Worm (Caenorhabditis elegans) whole organism, L4 larva: ENCODE measurements around the gene F01G10.9.

ENCODE experiments used
- aly-2 ChIP-seq: sonication (generic microtip); optimal IDR thresholded peaks from 2 replicates; lab custom pipeline; 2018; ENCODE audit warnings: missing biosample characterization, missing genetic modification characterization
- ceh-62 ChIP-seq: sonication (generic microtip); optimal IDR thresholded peaks from 2 replicates; lab custom pipeline; 2017; ENCODE audit warnings: missing biosample characterization, missing genetic modification characterization
- ceh-82 ChIP-seq: sonication (generic microtip); optimal IDR thresholded peaks from 2 replicates; lab custom pipeline; 2017; ENCODE audit warnings: missing biosample characterization, missing genetic modification characterization
- hif-1 ChIP-seq, 2 experiments: sonication (generic microtip); optimal IDR thresholded peaks; 2 replicates each; lab custom pipeline; 2016 to 2017; ENCODE audit warnings: missing compliant biosample characterization in 2 of 2, missing genetic modification characterization in 2 of 2, missing genetic modification reagents in 2 of 2, missing genotype in 2 of 2, mild to moderate bottlenecking in 1 of 2
- lsy-2 ChIP-seq, 2 experiments: fragments of 150-350 bp in 1 of 2; sonication (generic microtip) in 1 of 2; optimal IDR thresholded peaks; 2 replicates each; lab custom pipeline; 2014 to 2017; ENCODE audit warnings: missing biosample characterization in 2 of 2, missing genetic modification characterization in 2 of 2
- nhr-11 ChIP-seq: fragments of 150-350 bp; optimal IDR thresholded peaks from 2 replicates; lab custom pipeline; 2014; ENCODE audit warnings: missing biosample characterization, missing genetic modification characterization
- nhr-76 ChIP-seq: fragments of 150-350 bp; optimal IDR thresholded peaks from 2 replicates; lab custom pipeline; 2014; ENCODE audit warnings: missing biosample characterization, missing genetic modification characterization
- skn-1 ChIP-seq: fragments of 150-350 bp; optimal IDR thresholded peaks from 2 replicates; lab custom pipeline; 2014; ENCODE audit warnings: missing biosample characterization, missing genetic modification characterization
- unc-130 ChIP-seq: sonication (generic microtip); optimal IDR thresholded peaks from 2 replicates; lab custom pipeline; 2016; ENCODE audit warnings: missing genetic modification reagents, missing genetic modification characterization, missing compliant biosample characterization
- unc-39 ChIP-seq: sonication (generic microtip); optimal IDR thresholded peaks from 2 replicates; lab custom pipeline; 2017; ENCODE audit warnings: missing biosample characterization, missing genetic modification characterization
- zag-1 ChIP-seq: fragments of 150-350 bp; optimal IDR thresholded peaks from 2 replicates; lab custom pipeline; 2014; ENCODE audit warnings: missing biosample characterization, missing genetic modification characterization
- zfp-3 ChIP-seq: fragments of 200-800 bp; sonication (Bioruptor generic); conservative IDR thresholded peaks from 2 replicates; pipeline ENCODE4 v1.3.6; 2022; ENCODE audit warnings: missing genetic modification reagents, missing genetic modification characterization, missing compliant biosample characterization
- ztf-11 ChIP-seq: fragments of 150-350 bp; optimal IDR thresholded peaks from 2 replicates; lab custom pipeline; 2014; ENCODE audit warnings: missing biosample characterization, missing genetic modification characterization

DNA sequence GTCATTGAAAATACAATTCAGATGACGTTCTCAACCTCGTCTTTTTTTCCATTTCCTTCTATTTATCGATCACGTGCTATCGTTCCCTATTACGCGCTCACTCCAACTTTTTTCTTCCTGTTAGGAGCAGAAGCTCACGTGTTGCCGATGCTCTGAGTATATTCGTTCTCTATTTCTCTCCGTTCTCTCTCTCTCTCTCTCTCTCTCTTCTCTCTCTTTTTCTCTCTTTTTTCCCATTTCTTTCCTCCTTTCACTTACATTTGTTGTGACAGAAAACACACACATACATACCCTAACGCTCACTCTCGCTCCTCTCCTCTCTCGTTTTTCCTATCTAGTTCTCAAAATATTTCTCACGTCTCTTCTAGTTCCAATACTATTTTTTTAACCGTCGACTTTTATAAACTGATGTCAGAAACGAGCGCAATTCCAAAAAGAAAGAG is 7.1 kb downstream of the F01G10.9 start:
- peak; percentile 96 for TF ChIP-seq nhr-11
- peak; percentile 33 to 83 for TF ChIP-seq hif-1 (tag; optimal IDR thresholded peaks at IDR 0.05; lab: Kevin White, UChicago)
- TF ChIP-seq aly-2 (tag; lab: Kevin White, UChicago) = no peak
- no peak for TF ChIP-seq unc-130 (GFP tag; lab: Kevin White, UChicago)
- peak; percentile 36 for TF ChIP-seq zag-1 (tag; lab: Kevin White, UChicago)
- TF ChIP-seq nhr-76 (tag; lab: Kevin White, UChicago) = no peak
- peak; percentile 80 to 87 for TF ChIP-seq lsy-2 (tag; optimal IDR thresholded peaks at IDR 0.05; lab: Kevin White, UChicago)
- 0 out of 2 replicates have a peak, but pooled peaks have one; percentile 50 for TF ChIP-seq zfp-3 (GFP tag; lab: Robert Waterston, UW)
- TF ChIP-seq unc-39 (tag; lab: Kevin White, UChicago) = no peak
- TF ChIP-seq skn-1 (tag; lab: Kevin White, UChicago) = no peak
- no peak for TF ChIP-seq ceh-82 (tag; lab: Kevin White, UChicago)
- TF ChIP-seq ztf-11 (tag; lab: Kevin White, UChicago) = no peak
- TF ChIP-seq ceh-62 (tag; lab: Kevin White, UChicago) = no peak
